Worm (Caenorhabditis elegans) whole organism, mixed stage, embryonic: ENCODE data around the gene F52H2.1.
A peak's percentile ranks its signal among the peaks of the same experiment; 100 is the strongest.

Experiments used
- M03D4.4 ChIP-seq: sonication (generic microtip); optimal IDR thresholded peaks from 2 replicates; lab custom pipeline; 2017; ENCODE audit warnings: mild to moderate bottlenecking, missing genetic modification characterization, missing compliant biosample characterization
- bed-3 ChIP-seq: fragments of 200-800 bp; sonication (Bioruptor generic); optimal IDR thresholded peaks from 3 replicates; lab custom pipeline; 2018; ENCODE audit warnings: mild to moderate bottlenecking, missing genetic modification characterization, moderate library complexity, missing compliant biosample characterization
- blmp-1 ChIP-seq: fragments of 150-350 bp; optimal IDR thresholded peaks from 2 replicates; lab custom pipeline; 2014; ENCODE audit warnings: missing biosample characterization, missing genetic modification characterization
- ceh-39 ChIP-seq: fragments of 150-350 bp; optimal IDR thresholded peaks from 2 replicates; lab custom pipeline; 2014; ENCODE audit warnings: missing biosample characterization, missing genetic modification characterization
- ceh-43 ChIP-seq: fragments of 200-800 bp; sonication (Bioruptor generic); optimal IDR thresholded peaks from 2 replicates; lab custom pipeline; 2018; ENCODE audit warnings: mild to moderate bottlenecking, missing genetic modification characterization, moderate library complexity, missing compliant biosample characterization
- ceh-83 ChIP-seq: fragments of 200-800 bp; sonication (Bioruptor generic); optimal IDR thresholded peaks from 2 replicates; lab custom pipeline; 2018; ENCODE audit warnings: mild to moderate bottlenecking, missing genetic modification characterization, missing compliant biosample characterization
- ces-1 ChIP-seq: fragments of 150-350 bp; optimal IDR thresholded peaks from 2 replicates; lab custom pipeline; 2014; ENCODE audit warnings: missing biosample characterization, missing genetic modification reagents, missing genetic modification characterization
- cnd-1 ChIP-seq: fragments of 200-800 bp; sonication (Bioruptor generic); optimal IDR thresholded peaks from 2 replicates; lab custom pipeline; 2018; ENCODE audit warnings: mild to moderate bottlenecking, missing genetic modification characterization, missing compliant biosample characterization
- drap-1 ChIP-seq: fragments of 200-800 bp; sonication (Bioruptor generic); optimal IDR thresholded peaks from 3 replicates; lab custom pipeline; 2018; ENCODE audit warnings: mild to moderate bottlenecking, missing genetic modification characterization, missing compliant biosample characterization
- elt-1 ChIP-seq: sonication (generic microtip); optimal IDR thresholded peaks from 2 replicates; lab custom pipeline; 2017; ENCODE audit warnings: missing genetic modification characterization, mild to moderate bottlenecking, missing compliant biosample characterization, antibody characterized with exemption, moderate library complexity, borderline replicate concordance; ENCODE audit not compliant: insufficient read depth
- elt-3 ChIP-seq: fragments of 150-350 bp; optimal IDR thresholded peaks from 2 replicates; lab custom pipeline; 2014; ENCODE audit warnings: missing biosample characterization, missing genetic modification characterization
- flh-1 ChIP-seq: fragments of 200-800 bp; sonication (Bioruptor generic); optimal IDR thresholded peaks from 2 replicates; lab custom pipeline; 2018; ENCODE audit warnings: mild to moderate bottlenecking, missing genetic modification characterization, moderate library complexity, missing compliant biosample characterization
- ham-2 ChIP-seq: fragments of 200-800 bp; sonication (Bioruptor generic); optimal IDR thresholded peaks from 2 replicates; lab custom pipeline; 2018; ENCODE audit warnings: mild to moderate bottlenecking, missing genetic modification characterization, missing compliant biosample characterization
- hlh-1 ChIP-seq: fragments of 150-350 bp; optimal IDR thresholded peaks from 2 replicates; lab custom pipeline; 2014; ENCODE audit warnings: missing biosample characterization, missing genetic modification reagents, missing genetic modification characterization
- lin-13 ChIP-seq: fragments of 150-350 bp; optimal IDR thresholded peaks from 2 replicates; lab custom pipeline; 2014; ENCODE audit warnings: missing biosample characterization, missing genetic modification characterization
- lin-32 ChIP-seq: fragments of 200-800 bp; sonication (Bioruptor generic); optimal IDR thresholded peaks from 2 replicates; lab custom pipeline; 2018; ENCODE audit warnings: mild to moderate bottlenecking, missing genetic modification characterization, missing compliant biosample characterization
- lsy-2 ChIP-seq: fragments of 150-350 bp; optimal IDR thresholded peaks from 2 replicates; lab custom pipeline; 2014; ENCODE audit warnings: missing biosample characterization, missing genetic modification characterization
- mab-5 ChIP-seq: fragments of 150-350 bp; optimal IDR thresholded peaks from 2 replicates; lab custom pipeline; 2014; ENCODE audit warnings: missing biosample characterization, missing genetic modification characterization
- mep-1 ChIP-seq: fragments of 150-350 bp; optimal IDR thresholded peaks from 2 replicates; lab custom pipeline; 2017; ENCODE audit warnings: missing biosample characterization, missing genetic modification reagents, missing genetic modification characterization, inconsistent platforms
- mls-2 ChIP-seq: sonication (generic microtip); optimal IDR thresholded peaks from 2 replicates; lab custom pipeline; 2016; ENCODE audit warnings: mild to moderate bottlenecking, missing genetic modification characterization, moderate library complexity, missing compliant biosample characterization
- nhr-12 ChIP-seq: fragments of 150-350 bp; optimal IDR thresholded peaks from 2 replicates; lab custom pipeline; 2014; ENCODE audit warnings: missing biosample characterization, missing genetic modification characterization
- nhr-2 ChIP-seq: fragments of 150-350 bp; optimal IDR thresholded peaks from 2 replicates; lab custom pipeline; 2014; ENCODE audit warnings: missing biosample characterization, missing genetic modification characterization
- nhr-237 ChIP-seq: fragments of 150-350 bp; optimal IDR thresholded peaks from 2 replicates; lab custom pipeline; 2014; ENCODE audit warnings: missing biosample characterization, missing genetic modification characterization
- nhr-28 ChIP-seq: fragments of 150-350 bp; optimal IDR thresholded peaks from 2 replicates; lab custom pipeline; 2014; ENCODE audit warnings: missing biosample characterization, missing genetic modification characterization
- nhr-76 ChIP-seq: sonication (generic microtip); optimal IDR thresholded peaks from 2 replicates; lab custom pipeline; 2017; ENCODE audit warnings: missing biosample characterization, missing genetic modification characterization
- pha-4 ChIP-seq: fragments of 150-350 bp; optimal IDR thresholded peaks from 2 replicates; lab custom pipeline; 2018; ENCODE audit warnings: missing biosample characterization, missing genetic modification reagents, missing genetic modification characterization
- sem-2 ChIP-seq: fragments of 200-800 bp; sonication (Bioruptor generic); optimal IDR thresholded peaks from 2 replicates; lab custom pipeline; 2018; ENCODE audit warnings: mild to moderate bottlenecking, missing genetic modification characterization, missing compliant biosample characterization
- snpc-4 ChIP-seq: fragments of 150-350 bp; optimal IDR thresholded peaks from 2 replicates; lab custom pipeline; 2014; ENCODE audit warnings: missing biosample characterization, missing genetic modification characterization
- sptf-1 ChIP-seq: sonication (generic microtip); optimal IDR thresholded peaks from 2 replicates; lab custom pipeline; 2017; ENCODE audit warnings: mild to moderate bottlenecking, missing genetic modification characterization, moderate library complexity, missing compliant biosample characterization
- tbx-8 ChIP-seq: fragments of 200-800 bp; sonication (Bioruptor generic); optimal IDR thresholded peaks from 2 replicates; lab custom pipeline; 2018; ENCODE audit warnings: mild to moderate bottlenecking, missing genetic modification characterization, moderate library complexity, missing compliant biosample characterization
- unc-120 ChIP-seq: sonication (generic microtip); optimal IDR thresholded peaks from 2 replicates; lab custom pipeline; 2017; ENCODE audit warnings: missing genetic modification characterization, missing compliant biosample characterization; ENCODE audit not compliant: poor library complexity, severe bottlenecking
- unc-39 ChIP-seq: fragments of 150-350 bp; optimal IDR thresholded peaks from 2 replicates; lab custom pipeline; 2014; ENCODE audit warnings: missing biosample characterization, missing genetic modification characterization
- unc-62 ChIP-seq: fragments of 150-350 bp; optimal IDR thresholded peaks from 2 replicates; lab custom pipeline; 2014; ENCODE audit warnings: missing biosample characterization, missing genetic modification reagents, missing genetic modification characterization
- zip-8 ChIP-seq: fragments of 150-350 bp; optimal IDR thresholded peaks from 2 replicates; lab custom pipeline; 2014; ENCODE audit warnings: missing biosample characterization, missing genetic modification characterization
- ztf-11 ChIP-seq: fragments of 150-350 bp; optimal IDR thresholded peaks from 2 replicates; lab custom pipeline; 2014; ENCODE audit warnings: missing biosample characterization, missing genetic modification characterization

The F52H2.1 gene

ce11 chrX:2596605-2597004, 23.7 kb downstream of the F52H2.1 start:
- TF ChIP-seq M03D4.4 (tag; lab: Kevin White, UChicago) (no peak), nhr-2 (no peak), elt-3 (tag; lab: Kevin White, UChicago) (no peak), lsy-2 (tag; lab: Kevin White, UChicago) (no peak), nhr-76 (tag; lab: Kevin White, UChicago) (no peak), lin-32 (GFP tag; lab: Kevin White, UChicago) (no peak), pha-4 (tag; lab: Kevin White, UChicago) (no peak), mep-1 (tag; lab: Kevin White, UChicago) (no peak), sem-2 (GFP tag; lab: Kevin White, UChicago) (no peak), sptf-1 (tag; lab: Kevin White, UChicago) (no peak), ceh-43 (GFP tag; lab: Kevin White, UChicago) (no peak), ztf-11 (tag; lab: Kevin White, UChicago) (no peak), unc-62 (GFP tag; lab: Kevin White, UChicago) (no peak), mls-2 (no peak)

DNA sequence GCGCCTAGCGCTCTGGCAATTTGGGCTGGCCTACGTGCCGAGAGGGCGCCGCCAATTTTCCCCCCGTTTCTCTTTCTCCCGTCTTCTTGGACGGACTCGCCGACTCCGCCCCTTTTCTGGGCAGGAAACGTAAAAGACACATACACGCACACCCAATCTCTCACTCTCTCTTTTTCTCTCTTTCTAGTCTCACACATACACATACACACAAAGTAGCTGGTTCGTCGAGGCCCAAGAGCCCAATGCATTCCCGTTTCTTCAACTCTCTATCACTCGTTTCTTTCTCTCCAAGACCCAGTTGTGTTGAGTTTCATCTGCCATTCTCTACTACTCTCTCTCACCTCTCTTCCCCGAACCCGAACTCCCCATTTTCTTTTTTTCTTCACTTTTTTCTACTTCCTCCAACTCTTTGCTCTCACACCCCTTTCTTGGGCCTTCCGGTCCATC, 26.0 kb downstream of the F52H2.1 start:
- TF ChIP-seq flh-1 (GFP tag; lab: Kevin White, UChicago) (no peak), ces-1 (GFP tag; lab: Kevin White, UChicago) (peak; percentile 36), mls-2 (peak; percentile 47), unc-120 (tag; lab: Kevin White, UChicago) (peak; percentile 100), sem-2 (GFP tag; lab: Kevin White, UChicago) (no peak), ceh-39 (tag; lab: Kevin White, UChicago) (no peak), nhr-12 (tag; lab: Kevin White, UChicago) (no peak), snpc-4 (no peak), unc-39 (tag; lab: Kevin White, UChicago) (no peak), unc-62 (GFP tag; lab: Kevin White, UChicago) (peak; percentile 44), blmp-1 (tag; lab: Kevin White, UChicago) (no peak), zip-8 (tag; lab: Kevin White, UChicago) (no peak), lsy-2 (tag; lab: Kevin White, UChicago) (peak; percentile 7), pha-4 (tag; lab: Kevin White, UChicago) (no peak), M03D4.4 (tag; lab: Kevin White, UChicago) (no peak), cnd-1 (tag; lab: Kevin White, UChicago) (no peak), ham-2 (GFP tag; lab: Kevin White, UChicago) (no peak), lin-13 (tag; lab: Kevin White, UChicago) (no peak), hlh-1 (tag; lab: Kevin White, UChicago) (no peak), nhr-28 (tag; lab: Kevin White, UChicago) (no peak), elt-3 (tag; lab: Kevin White, UChicago) (no peak), mep-1 (tag; lab: Kevin White, UChicago) (no peak), tbx-8 (no peak), nhr-237 (no peak), mab-5 (tag; lab: Kevin White, UChicago) (no peak), ceh-83 (GFP tag; lab: Kevin White, UChicago) (no peak), nhr-76 (tag; lab: Kevin White, UChicago) (no peak), elt-1 (tag; lab: Kevin White, UChicago) (no peak), sptf-1 (tag; lab: Kevin White, UChicago) (peak; percentile 43), ztf-11 (tag; lab: Kevin White, UChicago) (no peak), nhr-2 (no peak), drap-1 (GFP tag; lab: Kevin White, UChicago) (no peak), ceh-43 (GFP tag; lab: Kevin White, UChicago) (no peak), bed-3 (GFP tag; lab: Kevin White, UChicago) (no peak), lin-32 (GFP tag; lab: Kevin White, UChicago) (no peak)

DNA sequence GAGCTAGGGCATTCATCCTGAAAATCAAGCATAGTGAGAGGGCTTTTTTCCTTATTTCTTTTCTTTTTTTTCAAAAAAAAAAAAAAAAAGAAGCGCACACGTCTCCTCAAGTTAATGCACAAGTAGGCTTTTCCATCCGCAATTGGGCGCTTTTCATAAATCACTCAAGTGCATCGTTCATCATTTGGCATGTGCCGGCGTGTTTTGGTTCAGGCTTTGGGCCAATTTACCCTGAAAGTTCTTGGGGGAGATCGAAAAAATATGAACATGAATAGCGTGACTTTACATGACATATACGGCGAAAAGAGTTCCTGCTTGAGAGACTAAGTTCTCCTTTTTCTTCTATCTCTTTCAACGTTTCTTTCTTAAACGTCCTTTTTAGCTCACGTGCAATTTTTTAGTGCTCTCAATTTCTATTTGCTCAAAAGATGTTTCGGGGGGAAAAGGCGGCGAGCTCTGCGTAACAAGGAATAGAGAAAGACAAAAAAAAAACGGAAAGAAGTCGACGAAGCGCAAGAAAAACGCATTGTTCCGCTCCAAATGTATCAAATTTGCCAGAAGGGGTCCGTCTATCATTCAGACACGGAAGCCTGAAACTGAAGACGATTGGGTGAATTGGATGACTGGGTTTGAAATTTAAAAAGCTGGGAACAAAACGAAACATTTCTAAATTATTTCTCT, 28.3 kb downstream of the F52H2.1 start:
- no peak for TF ChIP-seq blmp-1 (tag; lab: Kevin White, UChicago)
- TF ChIP-seq nhr-28 (tag; lab: Kevin White, UChicago) = no peak
- no peak for TF ChIP-seq lin-13 (tag; lab: Kevin White, UChicago)
- TF ChIP-seq nhr-237 = no peak
- TF ChIP-seq snpc-4 = no peak
- no peak for TF ChIP-seq zip-8 (tag; lab: Kevin White, UChicago)
- no peak for TF ChIP-seq bed-3 (GFP tag; lab: Kevin White, UChicago)
- no peak for TF ChIP-seq mab-5 (tag; lab: Kevin White, UChicago)
- TF ChIP-seq ceh-39 (tag; lab: Kevin White, UChicago) = no peak
